Worm (Caenorhabditis elegans): ENCODE data around the gene Y38F2AR.3.

The Y38F2AR.3 gene

DNA sequence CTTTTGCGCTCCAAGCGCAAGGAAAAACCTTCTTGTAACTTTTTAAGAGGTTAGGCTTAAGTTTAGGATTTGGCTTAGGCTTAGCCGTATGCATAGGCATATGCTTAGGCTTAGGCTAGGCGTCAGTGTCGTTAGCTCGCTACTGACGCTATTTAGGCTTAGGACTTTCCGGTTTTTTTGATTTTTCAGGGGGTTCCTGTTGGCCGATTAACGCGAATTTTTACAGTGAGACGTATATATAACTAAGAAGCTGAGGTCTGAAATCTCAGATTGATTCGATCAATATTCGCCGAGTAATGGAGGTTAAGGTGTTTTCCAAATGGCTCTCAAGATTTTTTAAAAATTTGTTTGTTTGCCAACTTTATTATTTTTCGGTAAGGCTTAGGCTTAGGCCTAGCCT is 23.9 kb downstream of the Y38F2AR.3 start:
- no peak for TF ChIP-seq him-1 (tag; optimal IDR thresholded peaks at IDR 0.05)
- no peak for TF ChIP-seq W03F9.2 (tag; optimal IDR thresholded peaks at IDR 0.05)
- no peak for TF ChIP-seq dao-5 (tag; optimal IDR thresholded peaks at IDR 0.05)

DNA sequence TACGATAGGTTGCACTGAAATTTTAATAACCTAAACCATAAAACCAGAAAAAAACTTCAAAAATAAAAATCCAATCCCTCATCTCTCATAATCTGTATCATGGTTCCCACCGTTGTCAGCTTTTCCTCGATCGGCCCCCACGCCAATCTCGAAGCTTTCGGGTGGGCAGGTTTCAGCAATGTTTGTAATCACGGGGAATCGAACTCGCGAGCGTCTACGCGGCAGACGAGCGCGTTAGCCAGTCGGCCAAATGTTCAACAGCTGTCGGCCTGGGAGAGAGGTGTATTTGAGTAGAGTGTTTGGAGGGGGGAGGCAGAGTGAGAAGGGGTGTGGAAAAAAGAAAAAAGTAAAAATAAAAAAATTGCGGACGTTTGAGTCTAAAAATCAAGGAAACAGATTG is 24.6 kb downstream of the Y38F2AR.3 start:
- peak; percentile 45 for TF ChIP-seq W03F9.2 (tag; optimal IDR thresholded peaks at IDR 0.05)
- TF ChIP-seq dao-5 (tag; optimal IDR thresholded peaks at IDR 0.05): peak; percentile 75
- TF ChIP-seq him-1 (tag; optimal IDR thresholded peaks at IDR 0.05): peak; percentile 47

DNA sequence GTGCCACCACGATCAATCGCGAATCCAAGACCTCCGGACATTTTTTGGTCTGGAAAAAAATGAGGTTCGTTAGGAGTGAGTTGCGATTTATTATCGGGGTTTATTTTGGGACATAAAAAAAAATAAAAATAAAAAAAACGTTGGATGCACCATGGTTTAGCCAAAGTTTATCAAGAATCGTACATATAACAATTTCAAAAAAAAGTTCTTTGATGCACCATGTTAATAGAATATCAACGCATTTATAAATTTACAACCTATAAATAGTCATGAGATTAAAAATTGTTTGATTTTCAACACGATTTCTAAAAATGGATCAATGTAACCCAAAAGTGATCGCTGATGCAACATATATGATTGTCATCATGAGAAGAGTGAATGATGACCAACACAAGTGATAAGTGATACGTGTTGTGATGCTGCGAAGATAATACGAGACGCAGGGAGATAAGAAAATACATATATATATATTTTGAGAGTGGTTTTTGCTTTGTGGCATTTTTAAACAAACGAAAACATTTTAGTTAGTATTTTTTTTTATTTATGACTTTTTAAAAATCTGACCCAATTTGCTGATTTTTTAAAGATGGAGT is 28.7 kb downstream of the Y38F2AR.3 start, which contains the start of gene Y38F2AR.12:
Y38F2AR.12 (minus strand) TSS at position 51 of the 593 bp plus-strand sequence.
- TF ChIP-seq dao-5 (tag; optimal IDR thresholded peaks at IDR 0.05) (no peak), W03F9.2 (tag; optimal IDR thresholded peaks at IDR 0.05) (no peak), him-1 (tag; optimal IDR thresholded peaks at IDR 0.05) (no peak)

DNA sequence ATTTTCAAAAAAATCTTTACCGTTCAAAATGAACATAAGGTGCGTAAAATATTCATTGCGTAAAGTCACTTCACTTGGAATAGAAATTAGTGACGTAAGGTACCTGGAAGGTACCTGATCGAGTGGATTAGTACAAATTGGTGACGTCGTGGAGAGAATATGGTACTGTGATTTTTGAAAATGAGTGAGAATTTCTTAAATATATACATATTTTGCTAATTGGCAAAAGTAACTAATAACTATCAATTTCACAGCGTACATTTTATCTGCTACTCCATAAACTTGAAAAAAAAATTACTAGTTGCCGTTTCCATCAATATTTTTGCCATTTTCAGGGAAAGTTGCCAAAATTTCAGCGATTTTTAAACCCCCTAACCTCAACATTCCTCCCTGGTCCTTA is 32.9 kb downstream of the Y38F2AR.3 start:
- TF ChIP-seq dao-5 (tag; optimal IDR thresholded peaks at IDR 0.05): no peak
- no peak for TF ChIP-seq W03F9.2 (tag; optimal IDR thresholded peaks at IDR 0.05)
- no peak for TF ChIP-seq him-1 (tag; optimal IDR thresholded peaks at IDR 0.05)

DNA sequence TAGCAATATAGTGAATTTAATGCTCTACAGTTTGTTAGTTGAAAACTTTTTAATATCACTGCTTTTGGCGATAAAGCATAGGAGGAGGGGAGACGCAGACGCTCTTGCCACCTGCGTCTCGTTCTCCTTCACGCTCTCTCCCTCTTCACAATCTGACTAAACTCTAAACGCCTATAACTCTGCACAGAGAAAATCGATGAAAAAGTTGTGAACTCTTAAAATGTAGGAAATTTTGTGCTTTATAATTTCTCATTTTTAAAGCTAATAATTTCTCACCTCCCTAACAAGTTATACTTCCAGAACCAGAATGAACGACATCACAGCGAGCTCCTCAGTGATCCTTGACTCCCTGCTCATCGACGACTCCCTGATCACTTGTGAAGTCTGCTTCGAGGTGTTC is 48.9 kb downstream of the Y38F2AR.3 start, which contains the start of gene C45G7.4:
C45G7.4 (plus strand) TSS at position 301 of the 400 bp plus-strand sequence.
- TF ChIP-seq dao-5 (tag; optimal IDR thresholded peaks at IDR 0.05) (no peak), W03F9.2 (tag; optimal IDR thresholded peaks at IDR 0.05) (no peak), him-1 (tag; optimal IDR thresholded peaks at IDR 0.05) (no peak)

DNA sequence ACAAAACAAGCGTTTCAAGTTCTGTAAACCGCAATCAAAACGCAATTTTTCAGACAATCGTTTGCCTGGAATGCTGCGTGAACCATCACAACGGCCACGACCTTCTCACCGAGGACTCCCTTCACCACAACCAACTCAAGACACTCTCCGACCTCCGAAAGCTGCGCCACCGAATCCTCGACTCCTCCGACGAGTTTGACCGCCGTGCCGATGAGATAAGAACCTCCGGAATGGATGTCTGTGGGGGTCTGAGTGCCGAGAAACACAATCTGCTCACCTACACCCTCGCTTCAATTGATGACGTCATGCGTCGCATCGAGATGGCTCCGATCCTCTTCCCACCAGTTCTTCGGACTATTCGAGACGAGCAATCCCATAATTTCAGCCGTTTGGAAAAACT is 50.6 kb downstream of the Y38F2AR.3 start:
- no peak for TF ChIP-seq him-1 (tag; optimal IDR thresholded peaks at IDR 0.05)
- no peak for TF ChIP-seq W03F9.2 (tag; optimal IDR thresholded peaks at IDR 0.05)
- no peak for TF ChIP-seq dao-5 (tag; optimal IDR thresholded peaks at IDR 0.05)
